Worm (Caenorhabditis elegans): ENCODE data around the gene nduv-2.

ce11 chrV:13636411-13636810 lies 11.0 kb upstream of the nduv-2 start:
- TF ChIP-seq rbr-2 (tag; optimal IDR thresholded peaks at IDR 0.05) (no peak), zag-1 (tag; optimal IDR thresholded peaks at IDR 0.05) (no peak), tra-1 (GFP tag; IDR thresholded peaks at IDR 0.05) (no peak), ZK546.5 (tag; optimal IDR thresholded peaks at IDR 0.05) (no peak), lir-3 (tag; optimal IDR thresholded peaks at IDR 0.05) (no peak), mdl-1 (tag; optimal IDR thresholded peaks at IDR 0.05) (no peak), nhr-28 (tag; optimal IDR thresholded peaks at IDR 0.05) (no peak), lin-13 (GFP tag; optimal IDR thresholded peaks at IDR 0.05) (no peak), dpl-1 (GFP tag; optimal IDR thresholded peaks at IDR 0.05) (no peak), T20F7.1 (GFP tag; optimal IDR thresholded peaks at IDR 0.05) (no peak)

Data from whole organism, L4 larva.